Worm (Caenorhabditis elegans): ENCODE data around the gene aat-1.

- TF ChIP-seq ZK546.5 (tag; optimal IDR thresholded peaks at IDR 0.05), result no peak
- no peak for TF ChIP-seq dve-1 (tag; optimal IDR thresholded peaks at IDR 0.05; ENCODE audit: insufficient read depth)
- TF ChIP-seq jun-1 (tag; optimal IDR thresholded peaks at IDR 0.05), result no peak
- no peak for TF ChIP-seq aha-1 (tag)
- TF ChIP-seq ztf-11 (tag; optimal IDR thresholded peaks at IDR 0.05), result no peak
- no peak for TF ChIP-seq nhr-10 (tag; optimal IDR thresholded peaks at IDR 0.05)
- no peak for TF ChIP-seq nhr-25 (tag; optimal IDR thresholded peaks at IDR 0.05; ENCODE audit: borderline replicate concordance, insufficient read depth)
- TF ChIP-seq hlh-11 (tag; optimal IDR thresholded peaks at IDR 0.05), result no peak
These were observed 47.2 kb upstream of the aat-1 start, which contains the start of gene srm-3 for ce11 chrIV:9648682-9649081.
